Worm (Caenorhabditis elegans) whole organism, L2 larva: ENCODE measurements around the gene pcp-3.
"Not testable (repeated sequence)": the region's sequence is repeated elsewhere in the genome, so short reads cannot be mapped to it uniquely, and the experiment has no call there.

ENCODE experiments used
- C34F6.9 ChIP-seq: fragments of 150-350 bp; optimal IDR thresholded peaks from 2 replicates; lab custom pipeline; 2014; ENCODE audit warnings: missing biosample characterization, missing genetic modification characterization
- F13H6.1 ChIP-seq: sonication (generic microtip); optimal IDR thresholded peaks from 2 replicates; lab custom pipeline; 2016; ENCODE audit warnings: missing genetic modification characterization, missing compliant biosample characterization
- R02D3.7 ChIP-seq: fragments of 150-350 bp; optimal IDR thresholded peaks from 2 replicates; lab custom pipeline; 2014; ENCODE audit warnings: missing biosample characterization, missing genetic modification characterization
- Y55F3AM.14 ChIP-seq: fragments of 200-800 bp; sonication (Bioruptor generic); optimal IDR thresholded peaks from 2 replicates; lab custom pipeline; 2018; ENCODE audit warnings: mild to moderate bottlenecking, missing genetic modification characterization, missing compliant biosample characterization
- ZK546.5 ChIP-seq: sonication (generic microtip); optimal IDR thresholded peaks from 2 replicates; lab custom pipeline; 2017; ENCODE audit warnings: missing biosample characterization, missing genetic modification characterization
- ama-1 ChIP-seq: fragments of 150-350 bp; optimal IDR thresholded peaks from 2 replicates; lab custom pipeline; 2018; ENCODE audit warnings: inconsistent platforms
- ceh-16 ChIP-seq: fragments of 150-350 bp; optimal IDR thresholded peaks from 2 replicates; lab custom pipeline; 2014; ENCODE audit warnings: missing biosample characterization, missing genetic modification characterization
- crh-2 ChIP-seq: sonication (generic microtip); optimal IDR thresholded peaks from 2 replicates; lab custom pipeline; 2017; ENCODE audit warnings: missing biosample characterization, missing genetic modification characterization
- egl-27 ChIP-seq: sonication (generic microtip); optimal IDR thresholded peaks from 3 replicates; lab custom pipeline; 2017; ENCODE audit warnings: missing biosample characterization, missing genetic modification reagents, missing genetic modification characterization
- fos-1 ChIP-seq: fragments of 150-350 bp; optimal IDR thresholded peaks from 2 replicates; lab custom pipeline; 2014; ENCODE audit warnings: missing biosample characterization, missing genetic modification characterization
- gmeb-1 ChIP-seq: fragments of 150-350 bp; optimal IDR thresholded peaks from 2 replicates; lab custom pipeline; 2014; ENCODE audit warnings: missing biosample characterization, missing genetic modification characterization
- lin-11 ChIP-seq: fragments of 150-350 bp; sonication (generic microtip); optimal IDR thresholded peaks from 2 replicates; lab custom pipeline; 2014; ENCODE audit warnings: missing biosample characterization, missing genetic modification characterization, inconsistent platforms, mixed read lengths
- lin-13 ChIP-seq: fragments of 150-350 bp; optimal IDR thresholded peaks from 2 replicates; lab custom pipeline; 2014; ENCODE audit warnings: missing biosample characterization, missing genetic modification reagents, missing genetic modification characterization
- lin-39 ChIP-seq: fragments of 150-350 bp; optimal IDR thresholded peaks from 2 replicates; lab custom pipeline; 2014; ENCODE audit warnings: missing biosample characterization, missing genetic modification reagents, missing genetic modification characterization
- lsy-2 ChIP-seq, 2 experiments: fragments of 150-350 bp in 1 of 2; sonication (generic microtip) in 1 of 2; optimal IDR thresholded peaks; 2 replicates each; lab custom pipeline; 2014 to 2017; ENCODE audit warnings: missing biosample characterization in 2 of 2, missing genetic modification characterization in 2 of 2
- mab-5 ChIP-seq: fragments of 150-350 bp; optimal IDR thresholded peaks from 2 replicates; lab custom pipeline; 2014; ENCODE audit warnings: missing biosample characterization, missing genetic modification characterization
- nhr-12 ChIP-seq: fragments of 150-350 bp; optimal IDR thresholded peaks from 2 replicates; lab custom pipeline; 2014; ENCODE audit warnings: missing biosample characterization, missing genetic modification characterization
- nhr-129 ChIP-seq: fragments of 150-350 bp; optimal IDR thresholded peaks from 2 replicates; lab custom pipeline; 2014; ENCODE audit warnings: missing biosample characterization, missing genetic modification characterization
- nhr-21 ChIP-seq: fragments of 150-350 bp; optimal IDR thresholded peaks from 2 replicates; lab custom pipeline; 2014; ENCODE audit warnings: missing biosample characterization, missing genetic modification characterization
- nhr-237 ChIP-seq: fragments of 150-350 bp; optimal IDR thresholded peaks from 2 replicates; lab custom pipeline; 2014; ENCODE audit warnings: missing biosample characterization, missing genetic modification characterization
- nhr-25 ChIP-seq: fragments of 150-350 bp; sonication (generic microtip); optimal IDR thresholded peaks from 3 replicates; lab custom pipeline; 2014; ENCODE audit warnings: missing biosample characterization, missing genetic modification characterization
- nhr-6 ChIP-seq: fragments of 150-350 bp; optimal IDR thresholded peaks from 2 replicates; lab custom pipeline; 2014; ENCODE audit warnings: missing biosample characterization, missing genetic modification characterization
- nhr-77 ChIP-seq: fragments of 150-350 bp; optimal IDR thresholded peaks from 2 replicates; lab custom pipeline; 2014; ENCODE audit warnings: missing biosample characterization, missing genetic modification characterization
- peb-1 ChIP-seq: fragments of 150-350 bp; optimal IDR thresholded peaks from 2 replicates; lab custom pipeline; 2014; ENCODE audit warnings: missing biosample characterization, missing genetic modification characterization
- sem-4 ChIP-seq: fragments of 150-350 bp; optimal IDR thresholded peaks from 2 replicates; lab custom pipeline; 2014; ENCODE audit warnings: missing biosample characterization, missing genetic modification reagents, missing genetic modification characterization
- skn-1 ChIP-seq: sonication (generic microtip); optimal IDR thresholded peaks from 2 replicates; lab custom pipeline; 2017; ENCODE audit warnings: missing biosample characterization, missing genetic modification characterization
- sma-3 ChIP-seq: sonication (generic microtip); optimal IDR thresholded peaks from 2 replicates; lab custom pipeline; 2016; ENCODE audit warnings: missing genetic modification reagents, missing genetic modification characterization, missing compliant biosample characterization
- sma-9 ChIP-seq, 2 experiments: fragments of 150-350 bp in 1 of 2; sonication (generic microtip) in 1 of 2; optimal IDR thresholded peaks; 2 replicates each; lab custom pipeline; 2014 to 2016; ENCODE audit warnings: missing genetic modification characterization in 2 of 2, mild to moderate bottlenecking in 1 of 2, missing biosample characterization in 1 of 2, missing compliant biosample characterization in 1 of 2, missing genetic modification reagents in 1 of 2, moderate library complexity in 1 of 2
- snpc-4 ChIP-seq: fragments of 150-350 bp; optimal IDR thresholded peaks from 2 replicates; lab custom pipeline; 2014; ENCODE audit warnings: missing biosample characterization, missing genetic modification characterization
- unc-55 ChIP-seq: fragments of 150-350 bp; sonication (generic microtip); optimal IDR thresholded peaks from 3 replicates; lab custom pipeline; 2014; ENCODE audit warnings: missing biosample characterization, missing genetic modification reagents, missing genetic modification characterization
- unc-62 ChIP-seq: fragments of 150-350 bp; optimal IDR thresholded peaks from 2 replicates; lab custom pipeline; 2014; ENCODE audit warnings: missing biosample characterization, missing genetic modification reagents, missing genetic modification characterization
- zag-1 ChIP-seq: fragments of 150-350 bp; optimal IDR thresholded peaks from 2 replicates; lab custom pipeline; 2014; ENCODE audit warnings: missing biosample characterization, missing genetic modification characterization
- ztf-11 ChIP-seq: sonication (generic microtip); optimal IDR thresholded peaks from 2 replicates; lab custom pipeline; 2017; ENCODE audit warnings: missing biosample characterization, missing genetic modification characterization
- ztf-4 ChIP-seq: fragments of 150-350 bp; optimal IDR thresholded peaks from 2 replicates; lab custom pipeline; 2014; ENCODE audit warnings: missing biosample characterization, missing genetic modification characterization

The pcp-3 gene

ce11 chrIV:9196023-9196636 is 37.3 kb upstream of the pcp-3 start:
- TF ChIP-seq lsy-2 (tag; optimal IDR thresholded peaks at IDR 0.05; lab: Kevin White, UChicago): peak in 1 of 2 experiments; percentile 66
- TF ChIP-seq, all 48 proteins: peak for 1; not testable (repeated sequence) for 47

- not testable (repeated sequence) for TF ChIP-seq nhr-6; nhr-12; lsy-2 (tag; optimal IDR thresholded peaks at IDR 0.05; lab: Kevin White, UChicago)
Measured at ce11 chrIV:9194524-9194923, 35.7 kb upstream of the pcp-3 start, which contains the start of gene C46C2.7. C46C2.7 (plus strand) TSS chrIV:9194824.

- TF ChIP-seq sma-9 (GFP tag; optimal IDR thresholded peaks at IDR 0.05; lab: Kevin White, UChicago) (no peak), sma-9 (tag; optimal IDR thresholded peaks at IDR 0.05; lab: Kevin White, UChicago) (no peak), lin-11 (tag; lab: Kevin White, UChicago) (no peak), F13H6.1 (tag; lab: Kevin White, UChicago) (no peak), lin-13 (GFP tag; lab: Kevin White, UChicago) (no peak), peb-1 (tag; lab: Kevin White, UChicago) (no peak), snpc-4 (no peak), mab-5 (tag; lab: Kevin White, UChicago) (no peak), R02D3.7 (tag; lab: Kevin White, UChicago) (no peak), ztf-4 (tag; lab: Kevin White, UChicago) (no peak), ZK546.5 (tag; lab: Kevin White, UChicago) (no peak), ama-1 (lab: Kevin White, UChicago) (no peak), lsy-2 (tag; optimal IDR thresholded peaks at IDR 0.05; lab: Kevin White, UChicago) (no peak), ceh-16 (no peak), unc-55 (no peak)
Measured at ce11 chrIV:9192522-9192921, 33.7 kb upstream of the pcp-3 start, which contains the start of gene C46C2.5. C46C2.5 (minus strand) TSS chrIV:9192622.

ce11 chrIV:9191183-9191582 is 32.4 kb upstream of the pcp-3 start:
- TF ChIP-seq gmeb-1 (peak; percentile 67), nhr-77 (tag; lab: Kevin White, UChicago) (peak; percentile 15), C34F6.9 (tag; lab: Kevin White, UChicago) (peak; percentile 57), nhr-129 (peak; percentile 92), lin-39 (no peak), ceh-16 (no peak), egl-27 (tag; lab: Kevin White, UChicago) (peak; percentile 46), nhr-237 (tag; lab: Kevin White, UChicago) (no peak), crh-2 (tag; lab: Kevin White, UChicago) (peak; percentile 73), nhr-25 (tag; lab: Kevin White, UChicago) (no peak), sma-3 (GFP tag; lab: Kevin White, UChicago) (peak; percentile 48), skn-1 (tag; lab: Kevin White, UChicago) (no peak), fos-1 (peak; percentile 70), sma-9 (GFP tag; optimal IDR thresholded peaks at IDR 0.05; lab: Kevin White, UChicago) (peak; percentile 77), sma-9 (tag; optimal IDR thresholded peaks at IDR 0.05; lab: Kevin White, UChicago) (no peak), unc-62 (GFP tag; lab: Kevin White, UChicago) (no peak), lin-11 (tag; lab: Kevin White, UChicago) (peak; percentile 53), zag-1 (peak; percentile 48), lsy-2 (tag; optimal IDR thresholded peaks at IDR 0.05; lab: Kevin White, UChicago) (peak in 1 of 2 experiments; percentile 17), lin-13 (GFP tag; lab: Kevin White, UChicago) (peak; percentile 25), ztf-11 (tag; lab: Kevin White, UChicago) (no peak), unc-55 (peak; percentile 17), Y55F3AM.14 (peak; percentile 42), nhr-21 (peak; percentile 53), F13H6.1 (tag; lab: Kevin White, UChicago) (peak; percentile 60)
- TF ChIP-seq, all 48 proteins: peak for 17

ce11 chrIV:9184547-9184946 is 25.7 kb upstream of the pcp-3 start, which contains the start of gene C07C7.1:
C07C7.1 (plus strand) TSS chrIV:9184847.
- TF ChIP-seq sem-4 (tag; lab: Kevin White, UChicago) (no peak), crh-2 (tag; lab: Kevin White, UChicago) (no peak)
